Worm (Caenorhabditis elegans): ENCODE results near the gene fbxc-44.

The fbxc-44 gene

DNA sequence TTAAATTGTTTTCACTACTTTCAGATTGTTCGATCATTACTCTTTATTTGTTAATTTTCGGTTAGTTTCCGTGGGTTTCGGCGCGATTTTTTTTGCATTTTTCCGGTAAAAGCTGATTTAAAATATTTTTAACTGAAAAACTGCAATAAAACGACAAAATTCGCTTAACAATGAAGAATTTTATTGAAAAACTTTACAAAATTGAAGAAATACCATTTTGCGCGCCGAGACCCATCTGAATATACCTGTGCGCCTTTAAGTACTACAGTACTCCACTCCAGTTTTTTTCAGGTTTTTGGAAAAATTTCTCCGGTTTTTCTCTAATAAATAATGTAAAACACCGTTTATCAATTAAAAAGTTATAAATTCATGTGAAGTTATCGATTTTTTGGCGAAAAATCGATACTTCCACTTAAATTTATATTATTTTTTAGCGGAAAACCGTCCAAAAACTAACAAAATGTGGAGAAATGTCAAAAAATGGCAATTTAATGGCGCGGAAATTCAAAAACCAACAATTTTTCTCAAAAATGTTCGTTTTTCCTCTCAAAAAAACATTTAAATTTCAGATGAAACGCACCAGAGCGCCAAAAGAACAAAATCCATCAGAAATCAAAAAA, 6.6 kb downstream of the fbxc-44 start, which contains the start of gene C16A11.10:
TSS of gene C16A11.10 (plus strand) at position 570 of the 620 bp plus-strand sequence.
- TF ChIP-seq tbx-11 (GFP tag; IDR thresholded peaks at IDR 0.05) (no peak), sea-1 (GFP tag; conservative IDR thresholded peaks at IDR 0.05) (no peak), tbx-37 (GFP tag; conservative IDR thresholded peaks at IDR 0.05) (no peak), ceh-36 (tag; optimal IDR thresholded peaks at IDR 0.05) (no peak), ets-7 (tag; optimal IDR thresholded peaks at IDR 0.05) (no peak), flt-1 (GFP tag; IDR thresholded peaks at IDR 0.05) (no peak), B0310.2 (tag; optimal IDR thresholded peaks at IDR 0.05) (no peak), hnd-1 (tag; optimal IDR thresholded peaks at IDR 0.05) (no peak), ama-1 (optimal IDR thresholded peaks at IDR 0.05) (no peak), aly-1 (tag; optimal IDR thresholded peaks at IDR 0.05) (no peak), pes-1 (GFP tag; IDR thresholded peaks at IDR 0.05) (no peak), hmg-4 (GFP tag; optimal IDR thresholded peaks at IDR 0.05) (no peak), F13C5.2 (tag; optimal IDR thresholded peaks at IDR 0.05) (no peak), tra-4 (tag; optimal IDR thresholded peaks at IDR 0.05) (no peak), hmbx-1 (tag; optimal IDR thresholded peaks at IDR 0.05) (no peak)

- TF ChIP-seq pes-1 (GFP tag; IDR thresholded peaks at IDR 0.05) (no peak), sea-1 (GFP tag; conservative IDR thresholded peaks at IDR 0.05) (no peak), ceh-36 (tag; optimal IDR thresholded peaks at IDR 0.05) (no peak), B0310.2 (tag; optimal IDR thresholded peaks at IDR 0.05) (no peak), F13C5.2 (tag; optimal IDR thresholded peaks at IDR 0.05) (no peak), hnd-1 (tag; optimal IDR thresholded peaks at IDR 0.05) (no peak), tra-4 (tag; optimal IDR thresholded peaks at IDR 0.05) (no peak), hmg-4 (GFP tag; optimal IDR thresholded peaks at IDR 0.05) (no peak), ets-7 (tag; optimal IDR thresholded peaks at IDR 0.05) (no peak), aly-1 (tag; optimal IDR thresholded peaks at IDR 0.05) (no peak), tbx-11 (GFP tag; IDR thresholded peaks at IDR 0.05) (no peak), ama-1 (optimal IDR thresholded peaks at IDR 0.05) (no peak), flt-1 (GFP tag; IDR thresholded peaks at IDR 0.05) (no peak)
These were observed 8.3 kb downstream of the fbxc-44 start, which contains the start of gene C16A11.3 for ce11 chrII:4229106-4229708. Gene C16A11.3, plus strand, starts transcription at chrII:4229545.

- TF ChIP-seq ets-7 (tag; optimal IDR thresholded peaks at IDR 0.05), result no peak
- TF ChIP-seq flt-1 (GFP tag; IDR thresholded peaks at IDR 0.05), result no peak
- TF ChIP-seq aly-1 (tag; optimal IDR thresholded peaks at IDR 0.05), result no peak
- TF ChIP-seq pes-1 (GFP tag; IDR thresholded peaks at IDR 0.05), result no peak
- TF ChIP-seq ama-1 (optimal IDR thresholded peaks at IDR 0.05), result no peak
- no peak for TF ChIP-seq sea-1 (GFP tag; conservative IDR thresholded peaks at IDR 0.05)
- no peak for TF ChIP-seq tbx-11 (GFP tag; IDR thresholded peaks at IDR 0.05)
- TF ChIP-seq scrt-1 (GFP tag; IDR thresholded peaks at IDR 0.05), result no peak
- TF ChIP-seq tbx-37 (GFP tag; conservative IDR thresholded peaks at IDR 0.05), result no peak
- TF ChIP-seq tra-4 (tag; optimal IDR thresholded peaks at IDR 0.05), result no peak
- no peak for TF ChIP-seq hmg-4 (GFP tag; optimal IDR thresholded peaks at IDR 0.05)
- TF ChIP-seq hmbx-1 (tag; optimal IDR thresholded peaks at IDR 0.05), result no peak
- TF ChIP-seq F13C5.2 (tag; optimal IDR thresholded peaks at IDR 0.05), result no peak
- no peak for TF ChIP-seq B0310.2 (tag; optimal IDR thresholded peaks at IDR 0.05)
- no peak for TF ChIP-seq ceh-13 (GFP tag; optimal IDR thresholded peaks at IDR 0.05)
- TF ChIP-seq ceh-36 (tag; optimal IDR thresholded peaks at IDR 0.05), result no peak
- TF ChIP-seq hnd-1 (tag; optimal IDR thresholded peaks at IDR 0.05), result no peak
These were observed 9.3 kb downstream of the fbxc-44 start for ce11 chrII:4228112-4228770.

ce11 chrII:4226598-4227096, 10.9 kb downstream of the fbxc-44 start, which contains the start of gene C16A11.4:
Gene C16A11.4, plus strand, starts transcription at chrII:4227046.
- TF ChIP-seq sea-1 (GFP tag; conservative IDR thresholded peaks at IDR 0.05) (no peak), ama-1 (optimal IDR thresholded peaks at IDR 0.05) (no peak), tra-4 (tag; optimal IDR thresholded peaks at IDR 0.05) (no peak), hmg-4 (GFP tag; optimal IDR thresholded peaks at IDR 0.05) (no peak), flt-1 (GFP tag; IDR thresholded peaks at IDR 0.05) (no peak), ceh-36 (tag; optimal IDR thresholded peaks at IDR 0.05) (no peak), tbx-11 (GFP tag; IDR thresholded peaks at IDR 0.05) (no peak), pes-1 (GFP tag; IDR thresholded peaks at IDR 0.05) (no peak), ceh-13 (GFP tag; optimal IDR thresholded peaks at IDR 0.05) (no peak), hnd-1 (tag; optimal IDR thresholded peaks at IDR 0.05) (no peak), F13C5.2 (tag; optimal IDR thresholded peaks at IDR 0.05) (no peak), ets-7 (tag; optimal IDR thresholded peaks at IDR 0.05) (no peak), aly-1 (tag; optimal IDR thresholded peaks at IDR 0.05) (no peak), scrt-1 (GFP tag; IDR thresholded peaks at IDR 0.05) (no peak), B0310.2 (tag; optimal IDR thresholded peaks at IDR 0.05) (no peak), tbx-37 (GFP tag; conservative IDR thresholded peaks at IDR 0.05) (no peak), hmbx-1 (tag; optimal IDR thresholded peaks at IDR 0.05) (no peak)

DNA sequence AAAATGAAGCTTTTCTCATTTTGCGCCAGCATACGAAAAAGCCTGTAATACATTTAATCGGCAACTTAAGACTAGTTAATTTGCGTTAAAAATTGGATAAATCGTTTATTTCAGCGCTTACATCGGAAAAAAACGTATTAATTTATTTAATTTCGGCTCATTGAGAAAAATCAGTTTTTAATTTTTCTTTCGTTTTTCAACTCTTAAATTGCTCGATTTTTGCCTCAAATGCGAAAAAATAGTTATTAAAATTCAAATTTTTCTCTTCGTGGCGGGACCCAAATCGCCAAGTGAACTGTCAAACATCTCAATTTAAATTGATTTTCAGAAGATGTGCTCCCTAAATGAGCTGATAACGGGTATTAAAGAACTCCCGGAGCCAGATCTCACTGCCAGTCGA, 14.6 kb downstream of the fbxc-44 start, which contains the start of gene C16A11.5:
TSS of gene C16A11.5 (plus strand) at position 323 of the 400 bp plus-strand sequence.
- no peak for TF ChIP-seq sea-1 (GFP tag; conservative IDR thresholded peaks at IDR 0.05)
- no peak for TF ChIP-seq tbx-11 (GFP tag; IDR thresholded peaks at IDR 0.05)

ce11 chrII:4222469-4222868, 15.1 kb downstream of the fbxc-44 start:
- no peak for TF ChIP-seq flt-1 (GFP tag; IDR thresholded peaks at IDR 0.05)
- no peak for TF ChIP-seq hmg-4 (GFP tag; optimal IDR thresholded peaks at IDR 0.05)
- TF ChIP-seq hnd-1 (tag; optimal IDR thresholded peaks at IDR 0.05), result no peak
- TF ChIP-seq ceh-13 (GFP tag; optimal IDR thresholded peaks at IDR 0.05), result no peak
- no peak for TF ChIP-seq aly-1 (tag; optimal IDR thresholded peaks at IDR 0.05)
- no peak for TF ChIP-seq ceh-36 (tag; optimal IDR thresholded peaks at IDR 0.05)
- TF ChIP-seq ets-7 (tag; optimal IDR thresholded peaks at IDR 0.05), result no peak
- no peak for TF ChIP-seq scrt-1 (GFP tag; IDR thresholded peaks at IDR 0.05)
- TF ChIP-seq pes-1 (GFP tag; IDR thresholded peaks at IDR 0.05), result no peak
- no peak for TF ChIP-seq tbx-11 (GFP tag; IDR thresholded peaks at IDR 0.05)
- TF ChIP-seq sea-1 (GFP tag; conservative IDR thresholded peaks at IDR 0.05), result no peak
- TF ChIP-seq ama-1 (optimal IDR thresholded peaks at IDR 0.05), result no peak
- TF ChIP-seq tbx-37 (GFP tag; conservative IDR thresholded peaks at IDR 0.05), result no peak

Data from whole organism, early embryonic.